Worm (Caenorhabditis elegans): ENCODE results near the gene R04D3.2.

ce11 chrX:13269586-13269985 is 16.8 kb downstream of the R04D3.2 start, which contains the start of gene cyp-14A2:
- TF ChIP-seq zag-1 (tag; optimal IDR thresholded peaks at IDR 0.05) = no peak
- TF ChIP-seq mab-5 (tag; optimal IDR thresholded peaks at IDR 0.05) = no peak
- TF ChIP-seq sem-4 (tag; optimal IDR thresholded peaks at IDR 0.05) = no peak
- TF ChIP-seq snpc-4 (tag; optimal IDR thresholded peaks at IDR 0.05) = no peak
- no peak for TF ChIP-seq elt-1 (tag; optimal IDR thresholded peaks at IDR 0.05)
- TF ChIP-seq aly-2 (tag; optimal IDR thresholded peaks at IDR 0.05) = no peak
- TF ChIP-seq lin-39 (tag; optimal IDR thresholded peaks at IDR 0.05) = no peak
- TF ChIP-seq skn-1 (tag; optimal IDR thresholded peaks at IDR 0.05) = no peak
